Worm (Caenorhabditis elegans) whole organism, midembryonic: Measurements from ENCODE around the gene nhr-117.

Source experiments
- T22C8.4 ChIP-seq: fragments of 200-800 bp; sonication (Bioruptor generic); IDR thresholded peaks from 2 replicates; pipeline ENCODE4 v1.3.6; 2022; ENCODE audit warnings: missing genetic modification characterization, missing compliant biosample characterization
- cog-1 ChIP-seq: sonication (generic microtip); optimal IDR thresholded peaks from 2 replicates; lab custom pipeline; 2016; ENCODE audit warnings: missing genetic modification characterization, missing compliant biosample characterization
- flt-1 ChIP-seq: fragments of 200-800 bp; sonication (Bioruptor generic); IDR thresholded peaks from 2 replicates; pipeline ENCODE4 v1.3.6; 2022; ENCODE audit warnings: missing genetic modification characterization, missing compliant biosample characterization
- klf-2 ChIP-seq: fragments of 200-800 bp; sonication (Bioruptor generic); conservative IDR thresholded peaks from 2 replicates; pipeline ENCODE4 v1.3.6; 2022; ENCODE audit warnings: missing genetic modification reagents, missing genetic modification characterization, missing compliant biosample characterization
- med-1 ChIP-seq: sonication (generic microtip); optimal IDR thresholded peaks from 2 replicates; lab custom pipeline; 2017; ENCODE audit warnings: missing genetic modification characterization, mild to moderate bottlenecking, missing compliant biosample characterization, antibody characterized with exemption, missing genetic modification reagents; ENCODE audit not compliant: insufficient read depth
- ref-1 ChIP-seq: fragments of 200-800 bp; sonication (Bioruptor generic); conservative IDR thresholded peaks from 2 replicates; pipeline ENCODE4 v1.3.6; 2022; ENCODE audit warnings: missing genetic modification reagents, missing genetic modification characterization, missing compliant biosample characterization
- tab-1 ChIP-seq: fragments of 200-800 bp; sonication (Bioruptor generic); IDR thresholded peaks from 2 replicates; pipeline ENCODE4 v1.3.6; 2022; ENCODE audit warnings: missing genetic modification characterization, missing compliant biosample characterization
- ztf-23 ChIP-seq: fragments of 200-800 bp; sonication (Bioruptor generic); IDR thresholded peaks from 2 replicates; pipeline ENCODE4 v1.3.6; 2022; ENCODE audit warnings: missing genetic modification reagents, missing genetic modification characterization, missing compliant biosample characterization
- ztf-29 ChIP-seq: fragments of 200-800 bp; sonication (Bioruptor generic); IDR thresholded peaks from 2 replicates; pipeline ENCODE4 v1.3.6; 2022; ENCODE audit warnings: missing genetic modification reagents, missing genetic modification characterization, missing compliant biosample characterization

Gene nhr-117

DNA sequence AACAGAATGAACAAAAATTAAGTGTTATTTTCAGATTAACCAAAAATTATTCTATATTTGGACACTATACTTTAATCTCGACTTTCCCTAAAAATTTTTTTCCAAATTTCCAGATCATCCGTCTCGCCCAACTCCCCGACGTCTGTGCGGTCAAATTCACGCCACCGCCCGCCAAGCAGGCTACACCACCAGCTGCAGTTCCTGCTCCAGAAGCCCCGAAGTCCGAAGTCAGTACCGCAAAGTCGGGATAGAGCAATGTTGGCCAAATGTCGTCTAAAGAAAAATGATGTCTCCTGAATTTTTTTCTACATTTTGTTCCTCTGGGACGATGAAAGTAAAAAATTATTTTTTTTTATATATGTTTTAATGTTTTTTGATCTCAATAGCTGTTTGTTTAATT, 21.4 kb upstream of the nhr-117 start:
- no peak for TF ChIP-seq tab-1 (GFP tag; lab: Robert Waterston, UW)
- TF ChIP-seq ztf-29 (GFP tag; lab: Robert Waterston, UW) = no peak
- TF ChIP-seq flt-1 = no peak
- TF ChIP-seq klf-2 (GFP tag; lab: Robert Waterston, UW) = no peak
- TF ChIP-seq T22C8.4 (GFP tag; lab: Robert Waterston, UW) = no peak
- no peak for TF ChIP-seq med-1 (GFP tag; lab: Kevin White, UChicago)
- no peak for TF ChIP-seq ref-1 (GFP tag; lab: Robert Waterston, UW)
- no peak for TF ChIP-seq cog-1
- no peak for TF ChIP-seq ztf-23 (GFP tag; lab: Robert Waterston, UW)

DNA sequence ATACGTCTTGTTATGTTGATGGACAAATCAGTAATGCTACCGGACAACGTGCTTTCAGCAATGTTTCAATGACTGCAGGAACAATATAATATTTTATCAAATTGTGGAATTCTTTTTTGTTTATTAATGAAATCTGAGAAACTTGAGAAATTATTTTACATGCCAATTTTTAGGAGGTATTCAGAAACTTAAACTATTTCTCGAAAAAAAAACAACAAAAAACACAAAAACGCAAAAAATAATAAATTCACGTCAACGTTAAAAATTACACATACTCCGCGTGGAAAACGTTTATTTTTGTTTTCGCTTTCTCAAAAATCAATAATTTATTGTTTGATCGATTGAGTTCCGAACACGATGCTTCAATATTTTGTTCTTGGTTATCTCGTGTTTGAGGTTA, 20.9 kb upstream of the nhr-117 start, which contains the start of gene Y46H3D.1:
TSS of gene Y46H3D.1 (plus strand) at position 301 of the 400 bp plus-strand sequence.
- TF ChIP-seq med-1 (GFP tag; lab: Kevin White, UChicago) (no peak), klf-2 (GFP tag; lab: Robert Waterston, UW) (no peak), ztf-23 (GFP tag; lab: Robert Waterston, UW) (no peak), cog-1 (no peak), tab-1 (GFP tag; lab: Robert Waterston, UW) (no peak), ref-1 (GFP tag; lab: Robert Waterston, UW) (no peak), ztf-29 (GFP tag; lab: Robert Waterston, UW) (no peak), T22C8.4 (GFP tag; lab: Robert Waterston, UW) (no peak), flt-1 (no peak)

DNA sequence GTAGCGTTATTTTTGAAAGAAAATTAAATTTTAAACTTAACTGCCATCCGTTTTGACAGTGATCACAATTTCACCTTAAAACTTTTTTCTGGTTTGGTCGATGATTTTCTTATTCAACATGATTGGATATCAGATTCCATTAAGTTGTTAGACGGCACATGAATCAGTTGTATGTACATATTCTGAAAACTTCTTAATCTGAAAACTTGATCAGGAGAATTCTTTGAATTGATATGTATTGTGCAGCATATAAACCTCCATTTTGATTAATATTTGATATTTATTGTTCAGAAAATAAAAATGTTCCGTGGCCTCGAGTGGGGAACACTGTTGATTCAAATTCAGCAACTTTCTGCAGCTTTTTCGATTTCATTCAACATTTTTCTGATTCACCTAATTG, 18.7 kb upstream of the nhr-117 start, which contains the start of gene str-221:
TSS of gene str-221 (plus strand) at position 301 of the 400 bp plus-strand sequence.
- TF ChIP-seq ztf-23 (GFP tag; lab: Robert Waterston, UW) = no peak
- TF ChIP-seq cog-1 = no peak
- TF ChIP-seq ztf-29 (GFP tag; lab: Robert Waterston, UW) = no peak
- no peak for TF ChIP-seq tab-1 (GFP tag; lab: Robert Waterston, UW)
- no peak for TF ChIP-seq T22C8.4 (GFP tag; lab: Robert Waterston, UW)
- TF ChIP-seq klf-2 (GFP tag; lab: Robert Waterston, UW) = no peak
- TF ChIP-seq ref-1 (GFP tag; lab: Robert Waterston, UW) = no peak
- TF ChIP-seq flt-1 = no peak
- no peak for TF ChIP-seq med-1 (GFP tag; lab: Kevin White, UChicago)

DNA sequence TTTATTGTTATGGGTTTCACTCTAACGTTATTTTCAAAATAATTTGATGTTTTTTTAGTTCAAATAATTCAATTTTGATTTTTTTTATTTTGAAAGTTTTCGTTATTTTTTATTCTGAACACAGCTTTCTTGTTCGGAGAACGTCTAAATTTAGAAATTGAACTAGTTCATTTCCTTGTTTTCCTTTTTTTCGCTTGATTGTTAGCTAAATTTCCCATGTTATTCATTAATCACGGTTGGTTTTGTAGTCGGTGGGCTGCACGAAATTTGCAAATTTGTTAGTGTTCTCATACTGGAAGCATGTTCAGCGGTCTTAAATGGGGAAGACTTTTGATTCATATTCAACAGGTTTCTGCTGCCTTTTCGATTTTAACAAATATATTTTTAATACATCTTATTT, 14.5 kb upstream of the nhr-117 start, which contains the start of gene str-222:
TSS of gene str-222 (plus strand) at position 301 of the 400 bp plus-strand sequence.
- TF ChIP-seq T22C8.4 (GFP tag; lab: Robert Waterston, UW) = no peak
- no peak for TF ChIP-seq ref-1 (GFP tag; lab: Robert Waterston, UW)
- TF ChIP-seq med-1 (GFP tag; lab: Kevin White, UChicago) = no peak
- no peak for TF ChIP-seq ztf-23 (GFP tag; lab: Robert Waterston, UW)
- no peak for TF ChIP-seq ztf-29 (GFP tag; lab: Robert Waterston, UW)
- TF ChIP-seq cog-1 = no peak
- TF ChIP-seq flt-1 = no peak
- TF ChIP-seq klf-2 (GFP tag; lab: Robert Waterston, UW) = no peak
- no peak for TF ChIP-seq tab-1 (GFP tag; lab: Robert Waterston, UW)

DNA sequence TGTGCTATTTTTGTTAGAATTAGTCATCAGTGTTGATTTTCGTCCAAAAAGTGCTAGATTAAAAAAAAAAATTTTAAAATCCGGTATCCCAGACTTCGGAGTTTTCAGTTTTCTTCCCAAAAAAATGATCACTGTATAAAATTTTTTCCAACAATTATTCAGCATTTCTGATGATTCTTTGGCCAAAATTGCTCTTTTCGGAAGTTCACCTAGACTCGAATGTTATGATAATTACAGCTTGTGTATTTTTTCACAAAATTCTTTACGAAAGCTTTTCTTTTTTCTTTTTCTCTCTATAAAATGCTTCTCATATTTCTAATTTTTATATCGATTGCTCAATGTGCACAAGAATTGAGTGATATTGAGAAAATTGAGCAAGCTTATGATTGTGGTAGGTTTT, 10.4 kb upstream of the nhr-117 start, which contains the start of gene irld-17:
TSS of gene irld-17 (plus strand) at position 301 of the 400 bp plus-strand sequence.
- TF ChIP-seq tab-1 (GFP tag; lab: Robert Waterston, UW) (no peak), flt-1 (no peak), ref-1 (GFP tag; lab: Robert Waterston, UW) (no peak), klf-2 (GFP tag; lab: Robert Waterston, UW) (no peak), T22C8.4 (GFP tag; lab: Robert Waterston, UW) (no peak), ztf-29 (GFP tag; lab: Robert Waterston, UW) (no peak), cog-1 (no peak)

DNA sequence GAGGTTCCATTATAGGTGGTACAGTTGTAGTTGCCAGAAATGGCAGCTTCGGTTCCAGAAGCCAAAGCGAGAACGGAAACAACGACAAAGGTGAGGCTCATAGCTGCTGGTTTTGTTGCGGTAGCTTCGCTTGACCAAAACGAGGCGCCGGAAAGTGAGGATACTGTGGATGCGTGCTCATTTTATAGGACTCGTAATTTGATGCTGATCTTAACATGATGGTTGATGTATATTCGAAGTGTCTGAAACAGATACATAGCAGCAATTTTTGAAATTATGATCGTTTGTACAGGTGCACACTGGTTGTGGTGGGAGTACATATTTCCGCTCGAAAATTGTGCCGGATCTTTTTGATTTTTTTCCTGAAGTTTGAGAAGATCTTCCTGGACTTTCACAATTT, 9.8 kb upstream of the nhr-117 start, which contains the start of gene Y46H3D.8:
TSS of gene Y46H3D.8 (minus strand) at position 101 of the 400 bp plus-strand sequence.
- TF ChIP-seq med-1 (GFP tag; lab: Kevin White, UChicago) = no peak
- no peak for TF ChIP-seq flt-1
- TF ChIP-seq ref-1 (GFP tag; lab: Robert Waterston, UW) = no peak
- no peak for TF ChIP-seq klf-2 (GFP tag; lab: Robert Waterston, UW)
- no peak for TF ChIP-seq tab-1 (GFP tag; lab: Robert Waterston, UW)
- no peak for TF ChIP-seq ztf-29 (GFP tag; lab: Robert Waterston, UW)
- no peak for TF ChIP-seq T22C8.4 (GFP tag; lab: Robert Waterston, UW)
- no peak for TF ChIP-seq cog-1
- no peak for TF ChIP-seq ztf-23 (GFP tag; lab: Robert Waterston, UW)

DNA sequence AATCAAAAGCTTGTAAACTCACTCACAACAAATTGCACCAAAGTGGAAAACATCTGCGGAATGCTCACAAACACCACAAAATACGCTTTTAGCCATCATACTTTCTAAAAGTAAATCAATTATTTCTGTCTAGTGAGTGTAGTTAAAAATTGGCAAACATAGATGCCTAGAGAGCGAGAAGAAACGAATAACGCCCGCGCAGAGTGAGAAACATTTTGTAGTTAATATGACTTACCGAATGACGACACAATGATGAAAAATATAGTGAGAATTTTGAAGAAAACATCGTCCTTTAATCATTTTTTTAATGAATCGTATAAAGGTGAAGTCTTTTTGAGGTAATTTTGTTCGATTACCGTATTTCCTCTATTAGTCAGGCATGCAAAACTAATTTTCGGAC, 8.0 kb upstream of the nhr-117 start, which contains the start of gene nhr-238:
TSS of gene nhr-238 (minus strand) at position 104 of the 400 bp plus-strand sequence.
- TF ChIP-seq cog-1 = no peak
- no peak for TF ChIP-seq ref-1 (GFP tag; lab: Robert Waterston, UW)
- TF ChIP-seq klf-2 (GFP tag; lab: Robert Waterston, UW) = no peak

DNA sequence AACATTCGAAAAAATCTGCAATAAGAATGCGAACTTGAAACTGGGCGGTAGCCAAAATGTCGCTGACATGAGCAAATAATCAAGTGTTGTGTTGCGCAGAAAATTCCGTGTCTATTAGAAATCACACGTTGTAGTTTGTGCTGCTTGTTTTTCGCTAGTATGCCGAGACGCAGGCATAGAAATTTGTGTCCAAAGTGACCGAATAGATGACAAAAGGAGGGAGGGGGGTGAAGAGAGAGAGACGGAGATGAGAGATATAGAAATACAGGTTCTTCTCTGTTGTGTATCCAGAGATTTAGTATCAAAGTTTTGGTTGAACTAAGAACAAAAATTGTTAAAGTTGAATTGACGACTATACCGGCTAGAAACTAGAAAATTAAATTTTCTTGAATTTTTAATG, 5.9 kb upstream of the nhr-117 start:
- TF ChIP-seq tab-1 (GFP tag; lab: Robert Waterston, UW) (no peak), ztf-29 (GFP tag; lab: Robert Waterston, UW) (no peak), med-1 (GFP tag; lab: Kevin White, UChicago) (no peak), ztf-23 (GFP tag; lab: Robert Waterston, UW) (no peak), klf-2 (GFP tag; lab: Robert Waterston, UW) (no peak), cog-1 (no peak), flt-1 (no peak), ref-1 (GFP tag; lab: Robert Waterston, UW) (no peak)

DNA sequence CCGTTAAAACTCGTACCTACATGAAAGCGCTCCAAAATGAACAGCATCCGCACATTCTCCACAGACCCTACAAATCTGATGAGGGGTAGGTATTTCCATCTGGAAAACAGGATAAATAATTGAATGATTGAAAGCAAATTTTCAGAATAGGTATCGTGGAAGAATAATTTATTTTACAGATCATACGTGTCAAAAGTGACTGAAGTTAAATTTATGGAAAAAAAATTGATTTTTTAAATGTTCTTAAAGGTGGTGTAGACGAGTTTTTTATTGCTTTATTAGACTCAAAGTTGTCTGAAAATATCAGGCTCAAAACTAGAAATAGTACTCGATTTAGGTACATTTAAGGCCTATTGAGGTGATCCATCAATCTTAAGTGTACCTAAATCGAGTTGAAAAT, 5.4 kb upstream of the nhr-117 start, which contains the start of gene nhr-237:
TSS of gene nhr-237 (minus strand) at position 101 of the 400 bp plus-strand sequence.
- TF ChIP-seq ref-1 (GFP tag; lab: Robert Waterston, UW) = no peak
- no peak for TF ChIP-seq med-1 (GFP tag; lab: Kevin White, UChicago)
- no peak for TF ChIP-seq ztf-29 (GFP tag; lab: Robert Waterston, UW)
